Worm (Caenorhabditis elegans) whole organism, L2 larva: ENCODE measurements around the gene C09H10.5.
"Not testable (repeated sequence)": the region's sequence is repeated elsewhere in the genome, so short reads cannot be mapped to it uniquely, and the experiment has no call there.

Source experiments
- F13H6.1 ChIP-seq: sonication (generic microtip); optimal IDR thresholded peaks from 2 replicates; lab custom pipeline; 2016; ENCODE audit warnings: missing genetic modification characterization, missing compliant biosample characterization
- ZK546.5 ChIP-seq: sonication (generic microtip); optimal IDR thresholded peaks from 2 replicates; lab custom pipeline; 2017; ENCODE audit warnings: missing biosample characterization, missing genetic modification characterization
- aly-2 ChIP-seq: fragments of 150-350 bp; optimal IDR thresholded peaks from 2 replicates; lab custom pipeline; 2014; ENCODE audit warnings: missing biosample characterization, missing genetic modification characterization
- ama-1 ChIP-seq: fragments of 150-350 bp; optimal IDR thresholded peaks from 2 replicates; lab custom pipeline; 2018; ENCODE audit warnings: inconsistent platforms
- blmp-1 ChIP-seq: sonication (generic microtip); optimal IDR thresholded peaks from 2 replicates; lab custom pipeline; 2017; ENCODE audit warnings: missing genetic modification characterization, mild to moderate bottlenecking, missing compliant biosample characterization, antibody characterized with exemption, moderate library complexity; ENCODE audit not compliant: insufficient read depth
- ceh-16 ChIP-seq: fragments of 150-350 bp; optimal IDR thresholded peaks from 2 replicates; lab custom pipeline; 2014; ENCODE audit warnings: missing biosample characterization, missing genetic modification characterization
- crh-2 ChIP-seq: sonication (generic microtip); optimal IDR thresholded peaks from 2 replicates; lab custom pipeline; 2017; ENCODE audit warnings: missing biosample characterization, missing genetic modification characterization
- elt-1 ChIP-seq: fragments of 150-350 bp; optimal IDR thresholded peaks from 2 replicates; lab custom pipeline; 2014; ENCODE audit warnings: missing biosample characterization, missing genetic modification characterization
- elt-3 ChIP-seq: sonication (generic microtip); optimal IDR thresholded peaks from 2 replicates; lab custom pipeline; 2017; ENCODE audit warnings: missing biosample characterization, missing genetic modification characterization
- fos-1 ChIP-seq: fragments of 150-350 bp; optimal IDR thresholded peaks from 2 replicates; lab custom pipeline; 2014; ENCODE audit warnings: missing biosample characterization, missing genetic modification characterization
- gmeb-1 ChIP-seq: fragments of 150-350 bp; optimal IDR thresholded peaks from 2 replicates; lab custom pipeline; 2014; ENCODE audit warnings: missing biosample characterization, missing genetic modification characterization
- lin-11 ChIP-seq: fragments of 150-350 bp; sonication (generic microtip); optimal IDR thresholded peaks from 2 replicates; lab custom pipeline; 2014; ENCODE audit warnings: missing biosample characterization, missing genetic modification characterization, inconsistent platforms, mixed read lengths
- lin-13 ChIP-seq: fragments of 150-350 bp; optimal IDR thresholded peaks from 2 replicates; lab custom pipeline; 2014; ENCODE audit warnings: missing biosample characterization, missing genetic modification reagents, missing genetic modification characterization
- lsy-2 ChIP-seq, 2 experiments: fragments of 150-350 bp in 1 of 2; sonication (generic microtip) in 1 of 2; optimal IDR thresholded peaks; 2 replicates each; lab custom pipeline; 2014 to 2017; ENCODE audit warnings: missing biosample characterization in 2 of 2, missing genetic modification characterization in 2 of 2
- mab-5 ChIP-seq: fragments of 150-350 bp; optimal IDR thresholded peaks from 2 replicates; lab custom pipeline; 2014; ENCODE audit warnings: missing biosample characterization, missing genetic modification characterization
- mbf-1 ChIP-seq: sonication (generic microtip); optimal IDR thresholded peaks from 2 replicates; lab custom pipeline; 2017; ENCODE audit warnings: missing biosample characterization, missing genetic modification characterization
- mdl-1 ChIP-seq, 2 experiments: fragments of 150-350 bp in 1 of 2; sonication (generic microtip) in 1 of 2; optimal IDR thresholded peaks; 2 replicates each; lab custom pipeline; 2017; ENCODE audit warnings: missing biosample characterization in 2 of 2, missing genetic modification characterization in 2 of 2
- nhr-10 ChIP-seq: sonication (generic microtip); optimal IDR thresholded peaks from 2 replicates; lab custom pipeline; 2017; ENCODE audit warnings: missing biosample characterization, missing genetic modification characterization
- nhr-12 ChIP-seq: fragments of 150-350 bp; optimal IDR thresholded peaks from 2 replicates; lab custom pipeline; 2014; ENCODE audit warnings: missing biosample characterization, missing genetic modification characterization
- nhr-21 ChIP-seq: fragments of 150-350 bp; optimal IDR thresholded peaks from 2 replicates; lab custom pipeline; 2014; ENCODE audit warnings: missing biosample characterization, missing genetic modification characterization
- nhr-237 ChIP-seq: fragments of 150-350 bp; optimal IDR thresholded peaks from 2 replicates; lab custom pipeline; 2014; ENCODE audit warnings: missing biosample characterization, missing genetic modification characterization
- nhr-25 ChIP-seq: fragments of 150-350 bp; sonication (generic microtip); optimal IDR thresholded peaks from 3 replicates; lab custom pipeline; 2014; ENCODE audit warnings: missing biosample characterization, missing genetic modification characterization
- nhr-6 ChIP-seq: fragments of 150-350 bp; optimal IDR thresholded peaks from 2 replicates; lab custom pipeline; 2014; ENCODE audit warnings: missing biosample characterization, missing genetic modification characterization
- nhr-77 ChIP-seq: fragments of 150-350 bp; optimal IDR thresholded peaks from 2 replicates; lab custom pipeline; 2014; ENCODE audit warnings: missing biosample characterization, missing genetic modification characterization
- peb-1 ChIP-seq: fragments of 150-350 bp; optimal IDR thresholded peaks from 2 replicates; lab custom pipeline; 2014; ENCODE audit warnings: missing biosample characterization, missing genetic modification characterization
- sem-4 ChIP-seq: fragments of 150-350 bp; optimal IDR thresholded peaks from 2 replicates; lab custom pipeline; 2014; ENCODE audit warnings: missing biosample characterization, missing genetic modification reagents, missing genetic modification characterization
- skn-1 ChIP-seq: sonication (generic microtip); optimal IDR thresholded peaks from 2 replicates; lab custom pipeline; 2017; ENCODE audit warnings: missing biosample characterization, missing genetic modification characterization
- sma-3 ChIP-seq: sonication (generic microtip); optimal IDR thresholded peaks from 2 replicates; lab custom pipeline; 2016; ENCODE audit warnings: missing genetic modification reagents, missing genetic modification characterization, missing compliant biosample characterization
- sma-9 ChIP-seq, 2 experiments: fragments of 150-350 bp in 1 of 2; sonication (generic microtip) in 1 of 2; optimal IDR thresholded peaks; 2 replicates each; lab custom pipeline; 2014 to 2016; ENCODE audit warnings: missing genetic modification characterization in 2 of 2, mild to moderate bottlenecking in 1 of 2, missing biosample characterization in 1 of 2, missing compliant biosample characterization in 1 of 2, missing genetic modification reagents in 1 of 2, moderate library complexity in 1 of 2
- snpc-4 ChIP-seq: fragments of 150-350 bp; optimal IDR thresholded peaks from 2 replicates; lab custom pipeline; 2014; ENCODE audit warnings: missing biosample characterization, missing genetic modification characterization
- unc-55 ChIP-seq: fragments of 150-350 bp; sonication (generic microtip); optimal IDR thresholded peaks from 3 replicates; lab custom pipeline; 2014; ENCODE audit warnings: missing biosample characterization, missing genetic modification reagents, missing genetic modification characterization
- ztf-1 ChIP-seq: fragments of 200-800 bp; sonication (Bioruptor generic); conservative IDR thresholded peaks from 2 replicates; pipeline ENCODE4 v1.3.6; 2022; ENCODE audit warnings: missing genetic modification characterization, missing compliant biosample characterization
- ztf-11 ChIP-seq: sonication (generic microtip); optimal IDR thresholded peaks from 2 replicates; lab custom pipeline; 2017; ENCODE audit warnings: missing biosample characterization, missing genetic modification characterization
- ztf-4 ChIP-seq: fragments of 150-350 bp; optimal IDR thresholded peaks from 2 replicates; lab custom pipeline; 2014; ENCODE audit warnings: missing biosample characterization, missing genetic modification characterization

The C09H10.5 gene

DNA sequence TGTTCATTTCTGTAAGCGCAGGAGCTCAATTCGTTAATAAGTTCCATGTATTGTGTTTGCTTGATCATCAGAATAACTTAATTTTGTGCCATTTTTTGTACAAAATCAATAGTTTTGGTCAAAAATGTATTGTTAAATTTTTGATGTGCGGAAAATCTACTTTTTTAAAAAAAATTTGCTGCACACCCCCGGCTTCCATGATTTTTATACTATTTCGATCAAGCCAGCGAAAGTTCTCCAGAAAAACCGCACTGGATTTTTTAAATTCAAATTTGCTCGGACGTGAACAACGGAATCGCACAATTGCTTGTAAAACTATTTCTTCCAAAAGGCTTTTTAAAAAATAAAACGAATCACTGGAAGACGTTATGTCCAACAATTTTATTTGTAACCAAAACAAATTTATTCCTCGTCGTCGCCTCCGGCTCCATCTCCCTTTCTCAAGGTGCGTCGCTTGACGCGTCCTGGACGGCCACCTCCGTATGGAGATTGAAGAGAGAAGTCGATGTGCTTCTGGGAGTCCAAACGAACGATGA lies 21.6 kb upstream of the C09H10.5 start:
- TF ChIP-seq crh-2 (tag; lab: Kevin White, UChicago) (no peak), ztf-1 (no peak), sem-4 (tag; lab: Kevin White, UChicago) (no peak), elt-3 (no peak), ztf-4 (no peak), aly-2 (tag; lab: Kevin White, UChicago) (no peak), ztf-11 (tag; lab: Kevin White, UChicago) (no peak), skn-1 (tag; lab: Kevin White, UChicago) (no peak), ceh-16 (no peak), lin-11 (no peak), elt-1 (tag; lab: Kevin White, UChicago) (no peak), ama-1 (lab: Kevin White, UChicago) (no peak), nhr-6 (no peak), snpc-4 (tag; lab: Kevin White, UChicago) (no peak), lsy-2 (tag; optimal IDR thresholded peaks at IDR 0.05; lab: Kevin White, UChicago) (no peak)

DNA sequence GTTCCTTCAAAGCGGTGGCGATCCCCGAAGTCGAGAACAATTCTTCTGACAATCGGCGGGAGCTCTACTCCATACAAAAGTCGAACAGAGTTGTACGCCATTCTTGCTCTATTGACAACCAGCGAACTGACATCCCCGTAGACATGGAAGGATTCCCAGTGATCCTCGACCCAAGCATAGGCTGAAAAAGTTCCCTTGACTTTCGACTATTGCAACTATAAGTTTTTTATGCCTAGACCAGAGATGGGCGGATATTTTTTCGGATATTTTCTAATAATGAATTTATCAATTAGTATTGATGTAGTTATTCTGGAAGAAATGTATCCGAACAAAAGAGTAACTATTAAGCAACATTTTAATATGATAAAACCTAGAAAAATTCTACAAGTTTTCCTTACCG lies 18.2 kb upstream of the C09H10.5 start, which contains the start of gene W10C6.2:
Gene W10C6.2, minus strand, starts transcription at position 101 of the 400 bp plus-strand sequence.
- TF ChIP-seq elt-3; blmp-1 (tag; lab: Kevin White, UChicago); nhr-77: not testable (repeated sequence)

- TF ChIP-seq F13H6.1 (tag; lab: Kevin White, UChicago): no peak
- no peak for TF ChIP-seq nhr-25 (tag; lab: Kevin White, UChicago)
- TF ChIP-seq nhr-12 (tag; lab: Kevin White, UChicago): no peak
- no peak for TF ChIP-seq lsy-2 (tag; optimal IDR thresholded peaks at IDR 0.05; lab: Kevin White, UChicago)
- TF ChIP-seq ZK546.5: no peak
- TF ChIP-seq ceh-16: no peak
- TF ChIP-seq mdl-1 (tag; optimal IDR thresholded peaks at IDR 0.05; lab: Kevin White, UChicago): no peak
Observed at ce11 chrII:11112419-11112818, 8.9 kb upstream of the C09H10.5 start, which contains the start of gene mat-2. TSS of gene mat-2 (plus strand) at chrII:11112719.

DNA sequence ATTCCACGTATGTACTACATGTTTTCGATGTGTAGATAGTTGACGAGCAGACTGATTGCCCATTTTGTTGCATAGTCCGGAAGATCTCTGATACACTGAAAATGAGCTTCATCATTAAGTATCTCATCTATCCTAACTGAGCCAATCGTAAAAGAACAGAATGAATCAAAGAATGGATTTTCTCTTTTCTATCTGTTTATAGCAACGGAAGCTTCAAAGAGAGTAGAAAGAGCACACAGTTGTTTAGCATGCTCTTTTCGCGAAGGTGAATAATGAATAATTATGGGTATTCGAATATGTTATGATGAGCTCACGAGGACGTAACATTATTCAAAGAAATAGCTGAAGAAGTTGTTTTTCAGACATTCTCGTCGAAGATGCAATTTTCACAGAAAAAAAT lies 7.5 kb upstream of the C09H10.5 start, which contains the start of gene glb-4:
Gene glb-4, minus strand, starts transcription at position 101 of the 400 bp plus-strand sequence.
- no peak for TF ChIP-seq lsy-2 (tag; optimal IDR thresholded peaks at IDR 0.05; lab: Kevin White, UChicago)
- TF ChIP-seq nhr-237 (tag; lab: Kevin White, UChicago): no peak
- TF ChIP-seq sma-9 (GFP tag; optimal IDR thresholded peaks at IDR 0.05; lab: Kevin White, UChicago): no peak
- no peak for TF ChIP-seq sma-9 (tag; optimal IDR thresholded peaks at IDR 0.05; lab: Kevin White, UChicago)

- TF ChIP-seq lin-13 (GFP tag; lab: Kevin White, UChicago): no peak
- no peak for TF ChIP-seq elt-3
- TF ChIP-seq unc-55 (GFP tag; lab: Kevin White, UChicago): no peak
Observed at ce11 chrII:11110419-11110818, 6.9 kb upstream of the C09H10.5 start.

DNA sequence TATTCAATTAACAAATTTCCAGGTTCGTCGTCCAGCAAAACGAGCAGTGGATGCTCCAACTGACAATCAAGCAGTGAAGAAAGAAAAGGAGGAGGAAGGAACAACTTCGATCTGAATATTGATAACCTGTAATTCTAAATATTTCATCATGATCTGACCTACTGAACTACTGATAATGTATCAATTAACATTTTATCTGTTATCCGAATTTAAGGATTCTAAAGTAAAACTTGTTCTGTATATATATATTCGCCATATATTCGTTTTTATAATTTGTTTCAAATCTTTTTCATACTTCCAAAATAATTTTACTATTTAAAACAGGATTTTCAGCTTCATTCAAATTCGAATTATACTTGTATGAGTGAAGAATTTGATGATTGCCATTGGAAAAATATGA lies 4.3 kb upstream of the C09H10.5 start, which contains the start of gene apc-17:
Gene apc-17, plus strand, starts transcription at position 301 of the 400 bp plus-strand sequence.
- TF ChIP-seq nhr-10 (tag; lab: Kevin White, UChicago) (no peak), mbf-1 (no peak), ztf-11 (tag; lab: Kevin White, UChicago) (no peak), nhr-12 (tag; lab: Kevin White, UChicago) (no peak), peb-1 (no peak), aly-2 (tag; lab: Kevin White, UChicago) (no peak), mdl-1 (tag; optimal IDR thresholded peaks at IDR 0.05; lab: Kevin White, UChicago) (no peak), sem-4 (tag; lab: Kevin White, UChicago) (no peak), skn-1 (tag; lab: Kevin White, UChicago) (no peak), elt-3 (no peak), sma-3 (GFP tag; lab: Kevin White, UChicago) (no peak), mab-5 (tag; lab: Kevin White, UChicago) (no peak), ceh-16 (no peak), lin-13 (GFP tag; lab: Kevin White, UChicago) (no peak), F13H6.1 (tag; lab: Kevin White, UChicago) (no peak), sma-9 (GFP tag; optimal IDR thresholded peaks at IDR 0.05; lab: Kevin White, UChicago) (no peak), sma-9 (tag; optimal IDR thresholded peaks at IDR 0.05; lab: Kevin White, UChicago) (no peak), nhr-21 (tag; lab: Kevin White, UChicago) (no peak), nhr-25 (tag; lab: Kevin White, UChicago) (no peak), fos-1 (no peak), gmeb-1 (tag; lab: Kevin White, UChicago) (no peak)
